Fruit fly (Drosophila melanogaster): Measurements from ENCODE around the gene CG32462.
A peak's percentile ranks its signal among the peaks of the same experiment; 100 is the strongest.

Gene CG32462

dm6 chr3L:22822544-22823175 lies 30.7 kb downstream of the CG32462 start (continued):
- TF ChIP-seq CG6276 (GFP tag; optimal IDR thresholded peaks at IDR 0.05): peak; percentile 97
- no peak for TF ChIP-seq CG11902 (GFP tag; optimal IDR thresholded peaks at IDR 0.05)
- TF ChIP-seq Blimp-1 (GFP tag; optimal IDR thresholded peaks at IDR 0.05): peak; percentile 71
- TF ChIP-seq eg (GFP tag; IDR thresholded peaks at IDR 0.05): peak; percentile 99
- peak; percentile 46 for TF ChIP-seq Hr4 (GFP tag; optimal IDR thresholded peaks at IDR 0.05)
- peak; percentile 67 for TF ChIP-seq pdm3 (GFP tag; optimal IDR thresholded peaks at IDR 0.05)
- peak; percentile 13 for TF ChIP-seq CG31627 (GFP tag; optimal IDR thresholded peaks at IDR 0.05)
- peak; percentile 66 for TF ChIP-seq esn (GFP tag; optimal IDR thresholded peaks at IDR 0.05)
- TF ChIP-seq svp (GFP tag): peak; percentile 85
- peak; percentile 96 for TF ChIP-seq CG6854 (GFP tag; optimal IDR thresholded peaks at IDR 0.05)
- peak; percentile 35 for TF ChIP-seq lz (GFP tag; optimal IDR thresholded peaks at IDR 0.05)
- TF ChIP-seq CG1621 (tag; optimal IDR thresholded peaks at IDR 0.05): peak; percentile 88
- peak; percentile 58 for TF ChIP-seq CG8319 (GFP tag; optimal IDR thresholded peaks at IDR 0.05)
- peak; percentile 96 for TF ChIP-seq CG8119 (GFP tag; IDR thresholded peaks at IDR 0.05)
- TF ChIP-seq CG6792 (GFP tag; optimal IDR thresholded peaks at IDR 0.05): peak; percentile 55
- TF ChIP-seq vri (GFP tag; optimal IDR thresholded peaks at IDR 0.05): peak; percentile 98
- peak; percentile 92 for TF ChIP-seq Lpt (GFP tag; optimal IDR thresholded peaks at IDR 0.05)
- peak; percentile 59 for TF ChIP-seq CG7368 (GFP tag; optimal IDR thresholded peaks at IDR 0.05)
- TF ChIP-seq CG10669 (GFP tag; optimal IDR thresholded peaks at IDR 0.05): peak; percentile 80
- TF ChIP-seq dac (GFP tag; optimal IDR thresholded peaks at IDR 0.05): peak; percentile 54
- TF ChIP-seq CG11294 (GFP tag; IDR thresholded peaks at IDR 0.05): peak; percentile 73
- peak; percentile 76 for TF ChIP-seq CG8632 (GFP tag; optimal IDR thresholded peaks at IDR 0.05)
- peak; percentile 65 for TF ChIP-seq Met (GFP tag; optimal IDR thresholded peaks at IDR 0.05)
- TF ChIP-seq CG16779 (tag; optimal IDR thresholded peaks at IDR 0.05): peak; percentile 96
- TF ChIP-seq cyc (GFP tag; optimal IDR thresholded peaks at IDR 0.05): peak; percentile 26
- TF ChIP-seq CG3919 (GFP tag; optimal IDR thresholded peaks at IDR 0.05): peak; percentile 79
- peak; percentile 96 to 98 for TF ChIP-seq ss (GFP tag; optimal IDR thresholded peaks at IDR 0.05)

dm6 chr3L:22821377-22821776 lies 31.9 kb downstream of the CG32462 start:
- TF ChIP-seq vri (GFP tag; optimal IDR thresholded peaks at IDR 0.05): no peak
- no peak for TF ChIP-seq CG11902 (GFP tag; optimal IDR thresholded peaks at IDR 0.05)
- no peak for TF ChIP-seq ss (GFP tag; optimal IDR thresholded peaks at IDR 0.05)
- TF ChIP-seq salr (GFP tag; optimal IDR thresholded peaks at IDR 0.05): no peak

dm6 chr3L:22820190-22820589 lies 33.1 kb downstream of the CG32462 start:
- TF ChIP-seq CG6808 (GFP tag; optimal IDR thresholded peaks at IDR 0.05) (no peak), CG8119 (GFP tag; IDR thresholded peaks at IDR 0.05) (no peak), CG11294 (GFP tag; IDR thresholded peaks at IDR 0.05) (no peak), cyc (GFP tag; optimal IDR thresholded peaks at IDR 0.05) (no peak), CG3032 (tag; optimal IDR thresholded peaks at IDR 0.05) (no peak), Sox14 (GFP tag; optimal IDR thresholded peaks at IDR 0.05) (no peak), lz (GFP tag; optimal IDR thresholded peaks at IDR 0.05) (no peak), achi (GFP tag; optimal IDR thresholded peaks at IDR 0.05) (no peak), CG6276 (GFP tag; optimal IDR thresholded peaks at IDR 0.05) (no peak), Blimp-1 (GFP tag; optimal IDR thresholded peaks at IDR 0.05) (no peak), OdsH (GFP tag; optimal IDR thresholded peaks at IDR 0.05) (no peak), CG11902 (GFP tag; optimal IDR thresholded peaks at IDR 0.05) (no peak), fkh (GFP tag; optimal IDR thresholded peaks at IDR 0.05) (no peak), acj6 (GFP tag; optimal IDR thresholded peaks at IDR 0.05) (no peak), Eip75B (GFP tag; optimal IDR thresholded peaks at IDR 0.05) (no peak), CG9139 (GFP tag; optimal IDR thresholded peaks at IDR 0.05) (no peak), Eip93F (GFP tag; optimal IDR thresholded peaks at IDR 0.05) (no peak), svp (GFP tag) (peak; percentile 78), Ets96B (tag; optimal IDR thresholded peaks at IDR 0.05) (no peak), CG1621 (tag; optimal IDR thresholded peaks at IDR 0.05) (no peak), Hr38 (GFP tag; optimal IDR thresholded peaks at IDR 0.05) (no peak), CG6792 (GFP tag; optimal IDR thresholded peaks at IDR 0.05) (no peak), CG16779 (tag; optimal IDR thresholded peaks at IDR 0.05) (no peak), esn (GFP tag; optimal IDR thresholded peaks at IDR 0.05) (peak; percentile 0), CG10669 (GFP tag; optimal IDR thresholded peaks at IDR 0.05) (no peak), topi (GFP tag; optimal IDR thresholded peaks at IDR 0.05) (no peak), Eip78C (GFP tag) (peak; percentile 17), fd85E (GFP tag; optimal IDR thresholded peaks at IDR 0.05) (no peak), eg (GFP tag; IDR thresholded peaks at IDR 0.05) (no peak), dsx (GFP tag; optimal IDR thresholded peaks at IDR 0.05; ENCODE audit: poor library complexity, severe bottlenecking) (peak; percentile 12), Smox (GFP tag; optimal IDR thresholded peaks at IDR 0.05) (no peak), CG6163 (GFP tag; IDR thresholded peaks at IDR 0.05) (0 out of 3 replicates have a peak, but pooled peaks have one; percentile 47), Hr4 (GFP tag; optimal IDR thresholded peaks at IDR 0.05) (no peak)
